Fruit fly (Drosophila melanogaster) whole organism, embryonic: Measurements from ENCODE around the gene CG33641.

Source experiments
- ATbp ChIP-seq: fragments of 200-800 bp; sonication (Bioruptor generic); optimal IDR thresholded peaks from 2 replicates; lab custom pipeline; 2017; ENCODE audit warnings: missing biosample characterization, mild to moderate bottlenecking, missing genetic modification characterization, missing genetic modification reagents
- Blimp-1 ChIP-seq: fragments of 200-800 bp; sonication (Bioruptor generic); optimal IDR thresholded peaks from 3 replicates; lab custom pipeline; 2018; ENCODE audit warnings: missing biosample characterization, missing genetic modification characterization, mild to moderate bottlenecking, moderate library complexity, missing genetic modification reagents
- BtbVII ChIP-seq: fragments of 200-800 bp; sonication (Bioruptor generic); optimal IDR thresholded peaks from 3 replicates; lab custom pipeline; 2017; ENCODE audit warnings: missing biosample characterization, mild to moderate bottlenecking, missing genetic modification characterization
- CG11696 ChIP-seq: fragments of 200-800 bp; sonication (Bioruptor generic); IDR thresholded peaks from 2 replicates; pipeline ENCODE4 v1.3.6; 2022; ENCODE audit warnings: missing biosample characterization, missing genetic modification characterization
- CG1233 ChIP-seq: fragments of 200-800 bp; sonication (Bioruptor generic); optimal IDR thresholded peaks from 4 replicates; lab custom pipeline; 2018; ENCODE audit warnings: missing biosample characterization, mild to moderate bottlenecking, missing genetic modification characterization
- CG13775 ChIP-seq: fragments of 200-800 bp; sonication (Bioruptor generic); optimal IDR thresholded peaks from 3 replicates; lab custom pipeline; 2017; ENCODE audit warnings: missing biosample characterization, mild to moderate bottlenecking, missing genetic modification characterization
- CG14014 ChIP-seq: fragments of 200-800 bp; sonication (Bioruptor generic); IDR thresholded peaks from 2 replicates; pipeline ENCODE4 v1.3.6; 2022; ENCODE audit warnings: missing biosample characterization, missing genetic modification characterization
- CG14710 ChIP-seq: fragments of 200-800 bp; sonication (Bioruptor generic); optimal IDR thresholded peaks from 3 replicates; lab custom pipeline; 2019; ENCODE audit warnings: missing biosample characterization, mild to moderate bottlenecking, missing genetic modification characterization, moderate library complexity
- CG15269 ChIP-seq: fragments of 200-800 bp; sonication (Bioruptor generic); optimal IDR thresholded peaks from 2 replicates; lab custom pipeline; 2018; ENCODE audit warnings: missing biosample characterization, mild to moderate bottlenecking, missing genetic modification characterization, moderate library complexity
- CG15601 ChIP-seq: fragments of 200-800 bp; sonication (Bioruptor generic); optimal IDR thresholded peaks from 3 replicates; lab custom pipeline; 2019; ENCODE audit warnings: missing biosample characterization, mild to moderate bottlenecking, missing genetic modification characterization, moderate library complexity
- CG17612 ChIP-seq: fragments of 200-800 bp; sonication (Bioruptor generic); IDR thresholded peaks from 2 replicates; pipeline ENCODE4 v1.3.6; 2022; ENCODE audit warnings: missing biosample characterization, missing genetic modification characterization
- CG31441 ChIP-seq: fragments of 200-800 bp; sonication (Bioruptor generic); IDR thresholded peaks from 2 replicates; pipeline ENCODE4 v1.3.6; 2022; ENCODE audit warnings: missing biosample characterization, missing genetic modification characterization
- CG33557 ChIP-seq: fragments of 200-800 bp; sonication (Bioruptor generic); optimal IDR thresholded peaks from 2 replicates; lab custom pipeline; 2019; ENCODE audit warnings: missing biosample characterization, mild to moderate bottlenecking, missing genetic modification characterization, moderate library complexity
- CG3407 ChIP-seq: fragments of 200-800 bp; sonication (Bioruptor generic); optimal IDR thresholded peaks from 2 replicates; lab custom pipeline; 2018; ENCODE audit warnings: missing biosample characterization, mild to moderate bottlenecking, missing genetic modification characterization
- CG6689 ChIP-seq: fragments of 200-800 bp; sonication (Bioruptor generic); IDR thresholded peaks from 2 replicates; pipeline ENCODE4 v1.3.6; 2022; ENCODE audit warnings: missing biosample characterization, missing genetic modification characterization
- CG9727 ChIP-seq: fragments of 200-800 bp; sonication (Bioruptor generic); optimal IDR thresholded peaks from 3 replicates; lab custom pipeline; 2017; ENCODE audit warnings: missing biosample characterization, mild to moderate bottlenecking, missing genetic modification characterization
- CkIIα-i1 ChIP-seq: fragments of 200-800 bp; sonication (Bioruptor generic); IDR thresholded peaks from 2 replicates; pipeline ENCODE4 v1.3.6; 2022; ENCODE audit warnings: missing biosample characterization, missing genetic modification characterization
- CoRest ChIP-seq: fragments of 200-800 bp; sonication (Bioruptor generic); optimal IDR thresholded peaks from 3 replicates; lab custom pipeline; 2018; ENCODE audit warnings: missing biosample characterization, mild to moderate bottlenecking, missing genetic modification characterization, moderate library complexity
- Dp ChIP-seq: fragments of 200-800 bp; sonication (Bioruptor generic); optimal IDR thresholded peaks from 2 replicates; lab custom pipeline; 2018; ENCODE audit warnings: missing biosample characterization, mild to moderate bottlenecking, missing genetic modification characterization, moderate library complexity
- E2f1 ChIP-seq: fragments of 200-800 bp; sonication (Bioruptor generic); IDR thresholded peaks from 2 replicates; pipeline ENCODE4 v1.3.6; 2022; ENCODE audit warnings: missing biosample characterization, missing genetic modification characterization
- E2f2 ChIP-seq: fragments of 200-800 bp; sonication (Bioruptor generic); IDR thresholded peaks from 2 replicates; pipeline ENCODE4 v1.3.6; 2022; ENCODE audit warnings: missing biosample characterization, missing genetic modification characterization
- HLH4C ChIP-seq: fragments of 200-800 bp; sonication (Bioruptor generic); IDR thresholded peaks from 3 replicates; pipeline ENCODE4 v1.3.6; 2022; ENCODE audit warnings: missing biosample characterization, missing genetic modification characterization; ENCODE audit not compliant: partially characterized antibody
- Hr51 ChIP-seq, 2 experiments: fragments of 200-800 bp; sonication (Bioruptor generic); optimal IDR thresholded peaks; 2 replicates in 1 of 2; 3 replicates in 1 of 2; lab custom pipeline; 2016 to 2018; ENCODE audit warnings: missing biosample characterization in 2 of 2, missing genetic modification characterization in 2 of 2, mild to moderate bottlenecking in 1 of 2, moderate library complexity in 1 of 2
- Lhr ChIP-seq: fragments of 200-800 bp; sonication (Bioruptor generic); optimal IDR thresholded peaks from 3 replicates; lab custom pipeline; 2017; ENCODE audit warnings: mild to moderate bottlenecking, missing biosample characterization, missing genetic modification reagents, missing genetic modification characterization
- Oli ChIP-seq: fragments of 200-800 bp; sonication (Bioruptor generic); optimal IDR thresholded peaks from 2 replicates; lab custom pipeline; 2018; ENCODE audit warnings: missing biosample characterization, mild to moderate bottlenecking, missing genetic modification characterization, moderate library complexity
- PHDP ChIP-seq: fragments of 200-800 bp; sonication (Bioruptor generic); optimal IDR thresholded peaks from 3 replicates; lab custom pipeline; 2018; ENCODE audit warnings: missing biosample characterization, mild to moderate bottlenecking, missing genetic modification characterization, moderate library complexity
- Ptx1 ChIP-seq: fragments of 200-800 bp; sonication (Bioruptor generic); IDR thresholded peaks from 2 replicates; pipeline ENCODE4 v1.3.6; 2022; ENCODE audit warnings: missing biosample characterization, missing genetic modification characterization
- Usf ChIP-seq: fragments of 200-800 bp; sonication (Bioruptor generic); optimal IDR thresholded peaks from 2 replicates; lab custom pipeline; 2017; ENCODE audit warnings: missing genotype, missing biosample characterization, missing genetic modification characterization
- Xrp1 ChIP-seq: fragments of 200-800 bp; sonication (Bioruptor generic); IDR thresholded peaks from 2 replicates; pipeline ENCODE4 v1.3.6; 2022; ENCODE audit warnings: missing biosample characterization, missing genetic modification characterization
- bsh ChIP-seq, 2 experiments: fragments of 200-800 bp; sonication (Bioruptor generic); optimal IDR thresholded peaks; 2 replicates each; lab custom pipeline; 2017 to 2018; ENCODE audit warnings: mild to moderate bottlenecking in 2 of 2, missing biosample characterization in 2 of 2, missing genetic modification characterization in 2 of 2, moderate library complexity in 1 of 2
- cato ChIP-seq: fragments of 200-800 bp; sonication (Bioruptor generic); optimal IDR thresholded peaks from 2 replicates; lab custom pipeline; 2016; ENCODE audit warnings: missing biosample characterization, missing genetic modification characterization, borderline replicate concordance
- chif ChIP-seq, 2 experiments: fragments of 200-800 bp; sonication (Bioruptor generic); optimal IDR thresholded peaks; 3 replicates each; lab custom pipeline; 2016; ENCODE audit warnings: missing biosample characterization in 2 of 2, missing genetic modification characterization in 2 of 2
- dpn ChIP-seq, 2 experiments: fragments of 200-800 bp; sonication (Bioruptor generic); optimal IDR thresholded peaks; 3 replicates each; lab custom pipeline; 2016; ENCODE audit warnings: missing biosample characterization in 2 of 2, missing genetic modification characterization in 2 of 2
- dysf ChIP-seq: fragments of 200-800 bp; sonication (Bioruptor generic); IDR thresholded peaks from 3 replicates; pipeline ENCODE4 v1.3.6; 2022; ENCODE audit warnings: missing biosample characterization, missing genetic modification characterization
- eve ChIP-seq, 2 experiments: fragments of >200 bp; optimal IDR thresholded peaks; 2 replicates each; lab custom pipeline; 2017; ENCODE audit warnings: missing biosample characterization in 2 of 2, missing genetic modification characterization in 2 of 2
- gem ChIP-seq: fragments of 200-800 bp; sonication (Bioruptor generic); optimal IDR thresholded peaks from 2 replicates; lab custom pipeline; 2019; ENCODE audit warnings: missing biosample characterization, mild to moderate bottlenecking, missing genetic modification characterization, moderate library complexity
- ken ChIP-seq: fragments of 200-800 bp; sonication (Bioruptor generic); IDR thresholded peaks from 3 replicates; pipeline ENCODE4 v1.3.6; 2022; ENCODE audit warnings: missing biosample characterization, missing genetic modification characterization
- lola ChIP-seq, 3 experiments: fragments of >200 bp in 2 of 3; fragments of 200-800 bp in 1 of 3; sonication (Bioruptor generic) in 1 of 3; optimal IDR thresholded peaks; 2 replicates each; lab custom pipeline; 2017 to 2019; ENCODE audit warnings: missing biosample characterization in 3 of 3, missing genetic modification characterization in 3 of 3, mild to moderate bottlenecking in 1 of 3, moderate library complexity in 1 of 3
- nau ChIP-seq: fragments of 200-800 bp; sonication (Bioruptor generic); optimal IDR thresholded peaks from 3 replicates; lab custom pipeline; 2017; ENCODE audit warnings: missing biosample characterization, mild to moderate bottlenecking, missing genetic modification characterization, missing genetic modification reagents
- nmo ChIP-seq: fragments of 200-800 bp; sonication (Bioruptor generic); optimal IDR thresholded peaks from 2 replicates; lab custom pipeline; 2018; ENCODE audit warnings: missing biosample characterization, mild to moderate bottlenecking, missing genetic modification characterization, moderate library complexity
- nom ChIP-seq: fragments of 200-800 bp; sonication (Bioruptor generic); optimal IDR thresholded peaks from 2 replicates; lab custom pipeline; 2017; ENCODE audit warnings: missing biosample characterization, missing genetic modification characterization, mild to moderate bottlenecking, moderate library complexity, missing genetic modification reagents
- oc ChIP-seq: fragments of 200-800 bp; sonication (Bioruptor generic); optimal IDR thresholded peaks from 2 replicates; lab custom pipeline; 2018; ENCODE audit warnings: missing biosample characterization, mild to moderate bottlenecking, missing genetic modification characterization, moderate library complexity
- peb ChIP-seq: fragments of 200-800 bp; sonication (Bioruptor generic); IDR thresholded peaks from 2 replicates; pipeline ENCODE4 v1.3.6; 2022; ENCODE audit warnings: missing biosample characterization, missing genetic modification characterization
- sens ChIP-seq: fragments of 200-800 bp; sonication (Bioruptor generic); peaks from one replicate; lab custom pipeline; 2016; ENCODE audit warnings: missing biosample characterization, missing genetic modification characterization
- seq ChIP-seq: fragments of 200-800 bp; sonication (Bioruptor generic); IDR thresholded peaks from 2 replicates; pipeline ENCODE4 v1.3.6; 2022; ENCODE audit warnings: missing biosample characterization, missing genetic modification characterization
- tio ChIP-seq: fragments of 200-800 bp; sonication (Bioruptor generic); optimal IDR thresholded peaks from 2 replicates; lab custom pipeline; 2017; ENCODE audit warnings: missing biosample characterization, missing genetic modification characterization, inconsistent platforms
- twi ChIP-seq: fragments of 200-800 bp; optimal IDR thresholded peaks from 2 replicates; lab custom pipeline; 2019; ENCODE audit warnings: missing biosample characterization, mild to moderate bottlenecking, missing genetic modification characterization, moderate library complexity

CG33641 gene

dm6 chr2L:13570016-13570415 is 41.2 kb downstream of the CG33641 start:
- peak; percentile 75 for TF ChIP-seq CG15601 (tag; lab: Kevin White, UChicago)
- peak; percentile 56 for TF ChIP-seq sens
- peak in 1 of 2 experiments; percentile 32 for TF ChIP-seq eve (GFP tag; optimal IDR thresholded peaks at IDR 0.05; lab: Kevin White, UChicago)
- no peak for TF ChIP-seq Dp
- TF ChIP-seq seq (GFP tag; lab: Robert Waterston, UW), result no peak
- TF ChIP-seq twi, result peak; percentile 90

DNA sequence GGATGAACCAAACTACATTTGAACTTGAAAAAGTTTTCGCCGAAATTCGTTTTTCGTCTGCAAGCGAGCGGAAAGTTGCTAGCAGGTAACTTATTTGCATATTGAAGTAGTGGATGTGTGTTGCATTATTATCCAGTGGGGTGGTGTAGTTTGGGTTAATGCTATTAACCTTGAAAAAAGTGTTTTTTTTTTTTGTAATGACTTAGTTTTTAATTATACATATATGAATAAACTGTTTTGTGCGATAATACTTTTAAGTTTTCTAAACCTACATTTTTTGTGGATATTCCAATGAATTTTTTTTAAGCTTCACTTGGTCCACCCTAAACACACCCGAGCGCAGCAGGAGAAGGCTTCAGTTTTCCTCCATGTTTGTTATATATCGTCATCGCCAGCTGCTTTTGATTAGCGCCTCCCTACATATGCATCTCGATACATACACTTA is 42.2 kb downstream of the CG33641 start:
- 0 out of 2 replicates have a peak, but pooled peaks have one; percentile 7 for TF ChIP-seq Ptx1
- TF ChIP-seq lola (GFP tag; optimal IDR thresholded peaks at IDR 0.05; lab: Kevin White, UChicago), result peak in 1 of 3 experiments; percentile 61
- 0 out of 2 replicates have a peak, but pooled peaks have one; percentile 18 for TF ChIP-seq CG11696 (GFP tag; lab: Robert Waterston, UW)
- TF ChIP-seq CG13775 (GFP tag; lab: Kevin White, UChicago), result peak; percentile 14
- TF ChIP-seq BtbVII (GFP tag; lab: Kevin White, UChicago), result peak; percentile 10
- peak; percentile 29 for TF ChIP-seq ATbp (GFP tag; lab: Kevin White, UChicago)
- TF ChIP-seq CG1233 (GFP tag; lab: Kevin White, UChicago), result peak; percentile 32
- peak; percentile 37 for TF ChIP-seq tio (GFP tag; lab: Kevin White, UChicago)
- peak; percentile 40; the same call in 1 of the 2 replicates for TF ChIP-seq Xrp1 (GFP tag; lab: Robert Waterston, UW)
- no peak for TF ChIP-seq CkIIα-i1 (GFP tag; lab: Robert Waterston, UW)
- TF ChIP-seq Lhr (GFP tag; lab: Kevin White, UChicago), result no peak
- TF ChIP-seq CoRest, result peak; percentile 17
- TF ChIP-seq nmo (GFP tag; lab: Kevin White, UChicago), result peak; percentile 47
- TF ChIP-seq CG17612 (GFP tag; lab: Robert Waterston, UW), result no peak
- peak; percentile 29; the same call in 1 of the 2 replicates for TF ChIP-seq peb
- TF ChIP-seq ken (GFP tag; lab: Robert Waterston, UW), result no peak
- TF ChIP-seq dpn (GFP tag; optimal IDR thresholded peaks at IDR 0.05; lab: Kevin White, UChicago), result peak in 1 of 2 experiments; percentile 38
- peak; percentile 89 for TF ChIP-seq nom
- TF ChIP-seq PHDP (tag; lab: Kevin White, UChicago), result peak; percentile 43
- TF ChIP-seq chif (GFP tag; optimal IDR thresholded peaks at IDR 0.05; lab: Kevin White, UChicago), result peak in 1 of 2 experiments; percentile 8
- TF ChIP-seq CG15269 (tag; lab: Kevin White, UChicago), result peak; percentile 37
- TF ChIP-seq dysf (GFP tag; lab: Robert Waterston, UW), result 0 out of 3 replicates have a peak, but pooled peaks have one; percentile 25
- peak; percentile 45 for TF ChIP-seq nau (GFP tag; lab: Kevin White, UChicago)
- TF ChIP-seq Usf (GFP tag; lab: Kevin White, UChicago), result no peak
- TF ChIP-seq HLH4C (GFP tag; lab: Robert Waterston, UW), result no peak
- TF ChIP-seq E2f2, result 0 out of 2 replicates have a peak, but pooled peaks have one; percentile 14
- TF ChIP-seq CG3407 (GFP tag; lab: Kevin White, UChicago), result peak; percentile 24
- TF ChIP-seq CG9727 (GFP tag; lab: Kevin White, UChicago), result peak; percentile 15
- no peak for TF ChIP-seq oc (tag; lab: Kevin White, UChicago)
- peak; percentile 54 for TF ChIP-seq CG14710 (tag; lab: Kevin White, UChicago)
- TF ChIP-seq CG31441 (GFP tag; lab: Robert Waterston, UW), result peak; percentile 68
- peak; percentile 64 for TF ChIP-seq CG6689 (GFP tag; lab: Robert Waterston, UW)
- TF ChIP-seq Blimp-1, result peak; percentile 67
- peak in 1 of 2 experiments; percentile 61 for TF ChIP-seq Hr51 (GFP tag; optimal IDR thresholded peaks at IDR 0.05; lab: Kevin White, UChicago)
- 0 out of 2 replicates have a peak, but pooled peaks have one; percentile 12 for TF ChIP-seq CG14014 (GFP tag; lab: Robert Waterston, UW)
- no peak for TF ChIP-seq E2f1
- peak; percentile 0 for TF ChIP-seq cato
- TF ChIP-seq gem (tag; lab: Kevin White, UChicago), result peak; percentile 61
- TF ChIP-seq Oli (tag; lab: Kevin White, UChicago), result peak; percentile 42
- peak; percentile 55 to 86 for TF ChIP-seq bsh (GFP tag; optimal IDR thresholded peaks at IDR 0.05; lab: Kevin White, UChicago)
- TF ChIP-seq CG33557 (GFP tag; lab: Kevin White, UChicago), result peak; percentile 30
